Fruit fly (Drosophila melanogaster) Kc167 (cell line): Measurements from ENCODE around the gene Doc3.

Experiments used
- h ChIP-seq: fragments of >200 bp; optimal IDR thresholded peaks from 3 replicates; lab custom pipeline; 2018; ENCODE audit warnings: missing external identifiers
- insv ChIP-seq: fragments of >200 bp; optimal IDR thresholded peaks from 3 replicates; lab custom pipeline; 2018; ENCODE audit warnings: missing external identifiers
- psq ChIP-seq: fragments of >200 bp; optimal IDR thresholded peaks from 2 replicates; lab custom pipeline; 2017; ENCODE audit warnings: missing external identifiers

DNA sequence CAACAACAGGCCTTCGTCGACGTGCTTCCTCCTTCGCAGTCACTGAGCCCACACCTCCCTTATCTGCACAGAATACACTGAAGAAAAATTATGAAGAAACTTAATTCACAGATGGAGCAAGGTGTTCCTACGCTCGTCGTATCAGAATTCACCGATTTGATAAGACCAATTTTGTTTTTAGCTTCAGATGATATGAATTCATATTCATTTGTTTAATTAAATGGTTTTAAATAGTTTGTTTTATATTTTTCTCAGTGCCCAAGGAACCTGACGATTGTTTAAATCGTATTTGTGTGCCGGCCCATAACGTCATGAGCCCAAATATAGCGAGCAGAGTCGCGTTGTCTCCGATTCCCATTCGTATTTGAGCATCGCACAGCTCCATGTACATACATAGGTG, 18.6 kb downstream of the Doc3 start:
- TF ChIP-seq h (lab: Kevin White, UChicago) = no peak
- TF ChIP-seq insv (lab: Kevin White, UChicago) = no peak
- no peak for TF ChIP-seq psq
